Fruit fly (Drosophila melanogaster) whole organism, prepupa: ENCODE data around the gene Obp93a.

Experiments used
- Blimp-1 ChIP-seq: fragments of 200-800 bp; sonication (Bioruptor generic); optimal IDR thresholded peaks from 3 replicates; lab custom pipeline; 2017; ENCODE audit warnings: missing biosample characterization, missing genetic modification characterization, mild to moderate bottlenecking, moderate library complexity, missing genetic modification reagents
- CG10631 ChIP-seq: fragments of 200-800 bp; sonication (Bioruptor generic); optimal IDR thresholded peaks from 2 replicates; lab custom pipeline; 2016; ENCODE audit warnings: missing biosample characterization, missing genetic modification characterization
- CG11294 ChIP-seq: fragments of 200-800 bp; sonication (Bioruptor generic); IDR thresholded peaks from 2 replicates; pipeline ENCODE4 v1.3.6; 2022; ENCODE audit warnings: missing biosample characterization, missing genetic modification characterization
- CG11762 ChIP-seq: fragments of 200-800 bp; sonication (Bioruptor generic); optimal IDR thresholded peaks from 3 replicates; lab custom pipeline; 2016; ENCODE audit warnings: missing biosample characterization, missing genetic modification characterization; ENCODE audit not compliant: insufficient read depth
- CG15336 ChIP-seq: fragments of 200-800 bp; sonication (Bioruptor generic); IDR thresholded peaks from 2 replicates; pipeline ENCODE4 v1.3.6; 2022; ENCODE audit warnings: missing biosample characterization, missing genetic modification characterization
- CG1621 ChIP-seq: fragments of 200-800 bp; sonication (Bioruptor generic); optimal IDR thresholded peaks from 3 replicates; lab custom pipeline; 2018; ENCODE audit warnings: missing biosample characterization, mild to moderate bottlenecking, missing genetic modification characterization
- CG3032 ChIP-seq: fragments of 200-800 bp; optimal IDR thresholded peaks from 2 replicates; lab custom pipeline; 2019; ENCODE audit warnings: missing biosample characterization, mild to moderate bottlenecking, missing genetic modification characterization, moderate library complexity
- CG32006 ChIP-seq: fragments of 200-800 bp; sonication (Bioruptor generic); optimal IDR thresholded peaks from 3 replicates; lab custom pipeline; 2017; ENCODE audit warnings: missing biosample characterization, mild to moderate bottlenecking, missing genetic modification characterization
- CG34406 ChIP-seq: fragments of 200-800 bp; sonication (Bioruptor generic); optimal IDR thresholded peaks from 3 replicates; lab custom pipeline; 2016; ENCODE audit warnings: missing biosample characterization, missing genetic modification characterization
- CG6276 ChIP-seq: fragments of 200-800 bp; sonication (Bioruptor generic); optimal IDR thresholded peaks from 2 replicates; lab custom pipeline; 2017; ENCODE audit warnings: missing biosample characterization, mild to moderate bottlenecking, missing genetic modification characterization
- CG6792 ChIP-seq: fragments of 200-800 bp; sonication (Bioruptor generic); optimal IDR thresholded peaks from 3 replicates; lab custom pipeline; 2016; ENCODE audit warnings: missing biosample characterization, missing genetic modification characterization
- CG7368 ChIP-seq: fragments of 200-800 bp; sonication (Bioruptor generic); optimal IDR thresholded peaks from 3 replicates; lab custom pipeline; 2016; ENCODE audit warnings: missing biosample characterization, missing genetic modification characterization
- CG8632 ChIP-seq: fragments of 200-800 bp; sonication (Bioruptor generic); optimal IDR thresholded peaks from 3 replicates; lab custom pipeline; 2016; ENCODE audit warnings: missing biosample characterization, missing genetic modification characterization
- CG9139 ChIP-seq: fragments of 200-800 bp; sonication (Bioruptor generic); optimal IDR thresholded peaks from 3 replicates; lab custom pipeline; 2017; ENCODE audit warnings: missing biosample characterization, mild to moderate bottlenecking, missing genetic modification characterization
- Eip75B ChIP-seq: fragments of 200-800 bp; sonication (Bioruptor generic); optimal IDR thresholded peaks from 3 replicates; lab custom pipeline; 2016; ENCODE audit warnings: missing biosample characterization, missing genetic modification characterization
- Eip78C ChIP-seq: fragments of 200-800 bp; sonication (Bioruptor generic); peaks from one replicate; lab custom pipeline; 2016; ENCODE audit warnings: missing biosample characterization, missing genetic modification characterization
- Ets21C ChIP-seq: fragments of 200-800 bp; sonication (Bioruptor generic); optimal IDR thresholded peaks from 3 replicates; lab custom pipeline; 2016; ENCODE audit warnings: missing biosample characterization, missing genetic modification characterization
- Ets96B ChIP-seq: fragments of 200-800 bp; optimal IDR thresholded peaks from 2 replicates; lab custom pipeline; 2019; ENCODE audit warnings: missing biosample characterization, mild to moderate bottlenecking, missing genetic modification characterization, moderate library complexity
- Hr38 ChIP-seq: sonication (Bioruptor generic); optimal IDR thresholded peaks from 2 replicates; lab custom pipeline; 2016; ENCODE audit warnings: missing biosample characterization, missing genetic modification characterization
- Hr39 ChIP-seq: fragments of 200-800 bp; sonication (Bioruptor generic); optimal IDR thresholded peaks from 2 replicates; lab custom pipeline; 2016; ENCODE audit warnings: missing biosample characterization, missing genetic modification characterization
- OdsH ChIP-seq: fragments of 200-800 bp; sonication (Bioruptor generic); optimal IDR thresholded peaks from 3 replicates; lab custom pipeline; 2016; ENCODE audit warnings: missing biosample characterization, missing genetic modification characterization
- Sox15 ChIP-seq: fragments of 200-800 bp; sonication (Bioruptor generic); optimal IDR thresholded peaks from 3 replicates; lab custom pipeline; 2016; ENCODE audit warnings: missing biosample characterization, missing genetic modification characterization
- acj6 ChIP-seq: fragments of 200-800 bp; sonication (Bioruptor generic); optimal IDR thresholded peaks from 3 replicates; lab custom pipeline; 2016; ENCODE audit warnings: missing biosample characterization, missing genetic modification characterization
- dac ChIP-seq: fragments of 200-800 bp; sonication (Bioruptor generic); optimal IDR thresholded peaks from 2 replicates; lab custom pipeline; 2017; ENCODE audit warnings: missing biosample characterization, mild to moderate bottlenecking, missing genetic modification characterization
- dsx ChIP-seq: fragments of 200-800 bp; optimal IDR thresholded peaks from 3 replicates; lab custom pipeline; 2019; ENCODE audit warnings: missing biosample characterization, mild to moderate bottlenecking, missing genetic modification characterization, moderate library complexity; ENCODE audit not compliant: poor library complexity, severe bottlenecking
- eg ChIP-seq: fragments of 200-800 bp; sonication (Bioruptor generic); IDR thresholded peaks from 3 replicates; pipeline ENCODE4 v1.3.6; 2022; ENCODE audit warnings: missing biosample characterization, missing genetic modification characterization
- esn ChIP-seq: fragments of 200-800 bp; sonication (Bioruptor generic); optimal IDR thresholded peaks from 2 replicates; lab custom pipeline; 2016; ENCODE audit warnings: missing biosample characterization, mild to moderate bottlenecking, missing genetic modification characterization, moderate library complexity
- fd85E ChIP-seq: fragments of 200-800 bp; sonication (Bioruptor generic); optimal IDR thresholded peaks from 3 replicates; lab custom pipeline; 2016; ENCODE audit warnings: missing biosample characterization, missing genetic modification characterization
- fkh ChIP-seq: fragments of 200-800 bp; sonication (Bioruptor generic); optimal IDR thresholded peaks from 3 replicates; lab custom pipeline; 2017; ENCODE audit warnings: missing biosample characterization, mild to moderate bottlenecking, missing genetic modification characterization, moderate library complexity
- lz ChIP-seq: fragments of 200-800 bp; sonication (Bioruptor generic); optimal IDR thresholded peaks from 3 replicates; lab custom pipeline; 2016; ENCODE audit warnings: missing biosample characterization, missing genetic modification characterization
- spab ChIP-seq: fragments of 200-800 bp; sonication (Bioruptor generic); optimal IDR thresholded peaks from 2 replicates; lab custom pipeline; 2017; ENCODE audit warnings: missing biosample characterization, mild to moderate bottlenecking, missing genetic modification characterization, missing genetic modification reagents
- svp ChIP-seq: fragments of 200-800 bp; sonication (Bioruptor generic); peaks from one replicate; lab custom pipeline; 2016; ENCODE audit warnings: missing biosample characterization, missing genetic modification characterization
- vri ChIP-seq: fragments of 200-800 bp; sonication (Bioruptor generic); optimal IDR thresholded peaks from 3 replicates; lab custom pipeline; 2016; ENCODE audit warnings: missing biosample characterization, mild to moderate bottlenecking, missing genetic modification characterization

Gene Obp93a

dm6 chr3R:21129617-21130016 lies at the start of gene Obp93a:
Gene Obp93a, minus strand, starts transcription at chr3R:21129717.
- no peak for TF ChIP-seq CG32006
- TF ChIP-seq Sox15 (GFP tag; lab: Kevin White, UChicago), result no peak
- TF ChIP-seq fd85E (GFP tag; lab: Kevin White, UChicago), result no peak
- no peak for TF ChIP-seq CG3032 (tag; lab: Kevin White, UChicago)

- TF ChIP-seq Eip78C (GFP tag; lab: Kevin White, UChicago) (peak; percentile 49), Ets21C (no peak), Ets96B (tag; lab: Kevin White, UChicago) (no peak), CG10631 (GFP tag; lab: Kevin White, UChicago) (peak; percentile 12), fkh (peak; percentile 74), CG8632 (GFP tag; lab: Kevin White, UChicago) (peak; percentile 13), spab (peak; percentile 8), CG6792 (GFP tag; lab: Kevin White, UChicago) (no peak), dac (no peak), OdsH (GFP tag; lab: Kevin White, UChicago) (peak; percentile 1), CG9139 (GFP tag; lab: Kevin White, UChicago) (no peak), CG15336 (GFP tag; lab: Robert Waterston, UW) (0 out of 2 replicates have a peak, but pooled peaks have one; percentile 15)
Measured at dm6 chr3R:21176663-21177145, 47.2 kb upstream of the Obp93a start.

DNA sequence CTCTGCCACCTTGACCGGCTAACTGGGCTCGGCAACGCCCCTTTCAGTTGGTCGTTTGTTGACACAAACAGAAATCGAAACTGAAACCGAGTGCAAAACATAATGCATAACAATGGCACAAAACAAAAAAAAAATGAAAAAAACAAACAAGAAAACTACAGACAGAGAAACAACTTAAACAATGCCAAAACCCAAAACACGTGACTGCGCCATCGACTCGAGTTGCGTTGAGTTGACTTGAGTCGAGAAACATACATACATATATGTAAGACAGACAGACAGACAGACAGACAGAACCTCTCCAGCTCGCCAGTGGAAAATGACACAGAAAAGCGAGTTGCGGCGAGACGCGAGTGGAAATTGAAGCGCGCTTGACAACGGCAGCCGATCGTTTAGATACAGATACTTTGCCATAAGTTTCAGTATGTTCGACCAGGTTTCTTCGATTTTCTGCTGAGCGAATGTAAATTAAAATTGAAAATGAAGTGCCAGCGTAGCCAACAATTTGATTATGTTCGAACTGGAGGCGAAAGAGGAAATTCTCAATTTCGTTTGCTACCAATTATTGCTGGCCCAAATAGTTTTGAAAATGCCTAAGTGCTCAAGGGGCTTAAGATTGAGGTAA lies 40.1 kb upstream of the Obp93a start:
- TF ChIP-seq eg (GFP tag; lab: Robert Waterston, UW), result peak; percentile 63; the same call in 2 of the 3 replicates
- no peak for TF ChIP-seq dsx (GFP tag; lab: Kevin White, UChicago)
- TF ChIP-seq, all 60 proteins: peak for 1

DNA sequence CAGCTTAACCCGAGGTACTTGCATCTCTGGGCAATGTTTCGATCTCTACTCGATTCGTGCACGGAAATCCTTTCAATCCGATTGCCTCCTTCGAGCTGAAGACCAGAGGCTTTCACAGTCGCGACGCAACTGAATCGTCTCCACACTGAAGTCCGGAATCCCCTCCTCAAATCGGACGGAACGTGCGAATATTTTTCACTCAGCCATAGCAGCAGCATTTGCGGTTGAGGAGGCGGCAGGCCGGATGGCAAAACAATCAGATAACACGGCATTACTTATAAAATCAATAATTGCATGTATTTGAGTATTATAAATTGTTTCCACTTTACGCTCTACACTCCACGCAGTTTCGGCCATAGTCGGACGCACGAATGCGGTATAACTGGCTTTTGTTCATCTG lies 38.6 kb upstream of the Obp93a start, which contains the start of gene Snmp1:
Snmp1 (minus strand) TSS at position 101 of the 400 bp plus-strand sequence.
- TF ChIP-seq CG9139 (GFP tag; lab: Kevin White, UChicago), result no peak
- TF ChIP-seq CG6276, result no peak
- TF ChIP-seq CG1621 (tag; lab: Kevin White, UChicago), result no peak
- no peak for TF ChIP-seq fd85E (GFP tag; lab: Kevin White, UChicago)
- TF ChIP-seq esn (GFP tag; lab: Kevin White, UChicago), result no peak
- no peak for TF ChIP-seq CG32006
- no peak for TF ChIP-seq CG34406 (GFP tag; lab: Kevin White, UChicago)
- no peak for TF ChIP-seq acj6
- no peak for TF ChIP-seq Hr39 (GFP tag; lab: Kevin White, UChicago)
- TF ChIP-seq Ets96B (tag; lab: Kevin White, UChicago), result no peak
- TF ChIP-seq Sox15 (GFP tag; lab: Kevin White, UChicago), result no peak
- TF ChIP-seq Eip75B (GFP tag; lab: Kevin White, UChicago), result no peak
- no peak for TF ChIP-seq CG11294
- TF ChIP-seq Hr38, result no peak

- TF ChIP-seq Blimp-1 (GFP tag; lab: Kevin White, UChicago) (no peak), CG11762 (GFP tag; lab: Kevin White, UChicago) (no peak), svp (GFP tag; lab: Kevin White, UChicago) (no peak), CG8632 (GFP tag; lab: Kevin White, UChicago) (no peak), lz (GFP tag; lab: Kevin White, UChicago) (no peak), fkh (peak; percentile 59), vri (peak; percentile 77), CG7368 (no peak), Hr38 (no peak)
Measured at dm6 chr3R:21163318-21163828, 33.9 kb upstream of the Obp93a start, which contains the start of gene CG5810. Gene CG5810, plus strand, starts transcription at chr3R:21163778.
